Worm (Caenorhabditis elegans) whole organism, young adult: ENCODE measurements around the gene lgc-55.

Source experiments
- B0019.2 ChIP-seq: fragments of 200-800 bp; sonication (Bioruptor generic); conservative IDR thresholded peaks from 2 replicates; pipeline ENCODE4 v1.3.6; 2022; ENCODE audit warnings: missing genetic modification reagents, missing genetic modification characterization, missing compliant biosample characterization
- F10E7.11 ChIP-seq: sonication (generic microtip); optimal IDR thresholded peaks from 2 replicates; lab custom pipeline; 2017; ENCODE audit warnings: mild to moderate bottlenecking, missing genetic modification characterization, moderate library complexity, missing compliant biosample characterization
- F57C9.4 ChIP-seq: sonication (generic microtip); optimal IDR thresholded peaks from 2 replicates; lab custom pipeline; 2017; ENCODE audit warnings: mild to moderate bottlenecking, missing genetic modification characterization, missing compliant biosample characterization
- Y53F4B.3 ChIP-seq: fragments of 200-800 bp; sonication (Bioruptor generic); IDR thresholded peaks from 2 replicates; pipeline ENCODE4 v1.3.6; 2022; ENCODE audit warnings: missing genetic modification reagents, missing genetic modification characterization, missing compliant biosample characterization
- Y56A3A.18 ChIP-seq: fragments of 200-800 bp; sonication (Bioruptor generic); IDR thresholded peaks from 2 replicates; pipeline ENCODE4 v1.3.6; 2022; ENCODE audit warnings: missing genetic modification reagents, missing genetic modification characterization, missing compliant biosample characterization
- atf-7 ChIP-seq: sonication (generic microtip); optimal IDR thresholded peaks from 2 replicates; lab custom pipeline; 2017; ENCODE audit warnings: mild to moderate bottlenecking, missing genetic modification characterization, missing compliant biosample characterization
- athp-1 ChIP-seq: sonication (generic microtip); optimal IDR thresholded peaks from 2 replicates; lab custom pipeline; 2017; ENCODE audit warnings: mild to moderate bottlenecking, missing genetic modification characterization, missing compliant biosample characterization
- attf-6 ChIP-seq: fragments of 200-800 bp; sonication (Bioruptor generic); IDR thresholded peaks from 2 replicates; pipeline ENCODE4 v1.3.6; 2022; ENCODE audit warnings: missing genetic modification reagents, missing genetic modification characterization, missing compliant biosample characterization
- ceh-79 ChIP-seq: sonication (generic microtip); optimal IDR thresholded peaks from 2 replicates; lab custom pipeline; 2017; ENCODE audit warnings: mild to moderate bottlenecking, missing genetic modification characterization, missing compliant biosample characterization
- dpff-1 ChIP-seq: sonication (generic microtip); optimal IDR thresholded peaks from 2 replicates; lab custom pipeline; 2017; ENCODE audit warnings: mild to moderate bottlenecking, missing genetic modification characterization, missing compliant biosample characterization
- egl-44 ChIP-seq: fragments of 200-800 bp; sonication (Bioruptor generic); IDR thresholded peaks from 2 replicates; pipeline ENCODE4 v1.3.6; 2022; ENCODE audit warnings: missing genetic modification reagents, missing genetic modification characterization, missing compliant biosample characterization
- egrh-3 ChIP-seq: fragments of 200-800 bp; sonication (Bioruptor generic); IDR thresholded peaks from 2 replicates; pipeline ENCODE4 v1.3.6; 2022; ENCODE audit warnings: missing genetic modification reagents, missing genetic modification characterization, missing compliant biosample characterization
- lin-40 ChIP-seq: sonication (generic microtip); optimal IDR thresholded peaks from 2 replicates; lab custom pipeline; 2016; ENCODE audit warnings: missing genetic modification characterization, mild to moderate bottlenecking, missing compliant biosample characterization, missing genotype, missing genetic modification reagents
- lir-1 ChIP-seq: fragments of 200-800 bp; sonication (Bioruptor generic); conservative IDR thresholded peaks from 2 replicates; pipeline ENCODE4 v1.3.6; 2022; ENCODE audit warnings: missing genetic modification reagents, missing genetic modification characterization, missing compliant biosample characterization
- mcd-1 ChIP-seq: fragments of 200-800 bp; sonication (Bioruptor generic); IDR thresholded peaks from 2 replicates; pipeline ENCODE4 v1.3.6; 2022; ENCODE audit warnings: missing genetic modification reagents, missing genetic modification characterization, missing compliant biosample characterization
- mes-4 ChIP-seq: sonication (generic microtip); optimal IDR thresholded peaks from 2 replicates; lab custom pipeline; 2016; ENCODE audit warnings: missing genotype, missing genetic modification characterization, missing compliant biosample characterization
- nfya-1 ChIP-seq: sonication (generic microtip); optimal IDR thresholded peaks from 2 replicates; lab custom pipeline; 2017; ENCODE audit warnings: antibody characterized with exemption, missing compliant biosample characterization, missing genetic modification characterization, borderline replicate concordance; ENCODE audit not compliant: insufficient read depth
- nhr-120 ChIP-seq: fragments of 200-800 bp; sonication (Bioruptor generic); IDR thresholded peaks from 2 replicates; pipeline ENCODE4 v1.3.6; 2022; ENCODE audit warnings: missing genetic modification characterization, missing compliant biosample characterization
- nhr-27 ChIP-seq: fragments of 200-800 bp; sonication (Bioruptor generic); optimal IDR thresholded peaks from 2 replicates; lab custom pipeline; 2018; ENCODE audit warnings: mild to moderate bottlenecking, missing genetic modification characterization, moderate library complexity, missing compliant biosample characterization
- nhr-80 ChIP-seq: sonication (generic microtip); optimal IDR thresholded peaks from 2 replicates; lab custom pipeline; 2016; ENCODE audit warnings: missing genetic modification characterization, missing compliant biosample characterization
- repo-1 ChIP-seq: sonication (generic microtip); optimal IDR thresholded peaks from 2 replicates; lab custom pipeline; 2017; ENCODE audit warnings: mild to moderate bottlenecking, missing genetic modification characterization, missing compliant biosample characterization
- snpc-4 ChIP-seq, 5 experiments: fragments of 150-350 bp in 1 of 5; sonication (generic microtip) in 4 of 5; optimal IDR thresholded peaks; 2 replicates each; lab custom pipeline; 2014 to 2018; ENCODE audit warnings: missing genetic modification characterization in 5 of 5, missing biosample characterization in 3 of 5, antibody characterized with exemption in 2 of 5, mild to moderate bottlenecking in 2 of 5, missing compliant biosample characterization in 2 of 5, missing genotype in 2 of 5, moderate library complexity in 2 of 5, missing genetic modification reagents in 1 of 5
- somi-1 ChIP-seq: fragments of 200-800 bp; sonication (Bioruptor generic); optimal IDR thresholded peaks from 2 replicates; lab custom pipeline; 2018; ENCODE audit warnings: mild to moderate bottlenecking, missing genetic modification characterization, missing compliant biosample characterization
- unc-62 ChIP-seq: fragments of 150-350 bp; optimal IDR thresholded peaks from 2 replicates; lab custom pipeline; 2014; ENCODE audit warnings: missing biosample characterization, missing genetic modification reagents, missing genetic modification characterization
- zim-3 ChIP-seq: sonication (generic microtip); optimal IDR thresholded peaks from 2 replicates; lab custom pipeline; 2017; ENCODE audit warnings: mild to moderate bottlenecking, missing genetic modification characterization, moderate library complexity, missing compliant biosample characterization
- ztf-22 ChIP-seq: fragments of 200-800 bp; sonication (Bioruptor generic); optimal IDR thresholded peaks from 2 replicates; lab custom pipeline; 2018; ENCODE audit warnings: mild to moderate bottlenecking, missing genetic modification characterization, moderate library complexity, missing compliant biosample characterization

The lgc-55 gene

DNA sequence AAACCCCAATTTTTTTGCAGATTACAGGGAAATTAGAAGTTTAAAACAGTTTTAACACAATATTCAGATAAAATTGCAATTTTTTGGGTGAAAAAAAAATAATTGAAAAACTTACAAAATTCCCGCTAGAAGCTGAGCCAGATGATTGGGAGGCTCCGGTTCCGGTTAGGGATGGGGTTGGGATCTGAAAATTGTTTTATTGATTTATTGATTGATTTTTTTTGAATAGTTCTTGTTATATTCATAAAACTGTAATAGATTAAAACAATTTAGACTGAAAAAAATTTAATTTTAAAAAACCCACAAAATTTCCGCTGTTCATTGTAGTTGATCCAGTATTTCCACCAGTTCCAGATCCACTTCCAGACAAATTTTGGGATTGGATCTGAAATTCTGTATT is 36.5 kb downstream of the lgc-55 start:
- no peak for TF ChIP-seq nhr-120 (GFP tag; lab: Robert Waterston, UW)

DNA sequence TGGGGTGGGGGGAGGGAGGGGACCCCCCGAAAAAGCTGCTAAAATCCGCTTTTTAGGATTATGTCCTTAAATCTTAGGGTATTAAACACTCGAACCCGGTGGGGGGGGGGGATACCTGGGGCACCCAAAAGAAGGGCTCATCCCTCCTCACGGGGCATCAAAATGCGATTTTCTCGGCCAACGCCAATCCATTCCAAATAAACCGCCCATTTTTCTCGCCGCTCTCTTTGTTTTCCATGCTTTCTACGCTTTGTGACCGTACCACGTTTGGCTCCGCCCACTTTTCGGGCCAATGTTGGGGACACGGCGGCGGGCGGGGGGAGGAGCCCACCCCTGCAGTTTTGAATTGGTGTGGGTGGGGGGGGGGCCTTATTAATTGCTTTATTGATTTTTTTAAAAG is 38.7 kb downstream of the lgc-55 start:
- TF ChIP-seq egrh-3 (GFP tag; lab: Robert Waterston, UW) (peak; percentile 37; the same call in 1 of the 2 replicates), snpc-4 (GFP tag; optimal IDR thresholded peaks at IDR 0.05; lab: Kevin White, UChicago) (no peak), snpc-4 (tag; optimal IDR thresholded peaks at IDR 0.05; lab: Kevin White, UChicago) (no peak)

DNA sequence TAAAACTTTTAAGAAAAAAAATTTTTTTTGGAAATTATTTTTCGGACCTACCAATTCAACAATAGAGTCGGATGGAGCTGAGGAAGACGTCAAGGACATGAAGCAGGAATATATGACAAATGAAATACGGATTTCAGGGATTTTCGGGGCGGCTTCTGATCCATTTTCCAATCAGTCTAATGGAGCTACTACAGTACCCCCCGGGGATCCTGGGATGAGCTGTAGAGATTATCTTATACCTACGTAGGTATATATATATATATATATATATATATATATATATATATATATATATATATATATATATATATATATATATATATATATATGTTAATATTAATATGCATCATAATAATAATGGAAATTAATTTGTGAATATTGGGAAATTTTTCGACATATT is 41.2 kb downstream of the lgc-55 start, which contains the start of gene ttx-1:
Gene ttx-1, minus strand, starts transcription at position 101 of the 400 bp plus-strand sequence.
- TF ChIP-seq Y53F4B.3 (GFP tag; lab: Robert Waterston, UW) (no peak), athp-1 (tag; lab: Kevin White, UChicago) (no peak), nhr-120 (GFP tag; lab: Robert Waterston, UW) (no peak), ceh-79 (no peak), egl-44 (GFP tag; lab: Robert Waterston, UW) (no peak), nfya-1 (no peak), unc-62 (GFP tag; lab: Kevin White, UChicago) (no peak), F57C9.4 (tag; lab: Kevin White, UChicago) (no peak), zim-3 (tag; lab: Kevin White, UChicago) (no peak), Y56A3A.18 (GFP tag; lab: Robert Waterston, UW) (no peak), ztf-22 (no peak)

DNA sequence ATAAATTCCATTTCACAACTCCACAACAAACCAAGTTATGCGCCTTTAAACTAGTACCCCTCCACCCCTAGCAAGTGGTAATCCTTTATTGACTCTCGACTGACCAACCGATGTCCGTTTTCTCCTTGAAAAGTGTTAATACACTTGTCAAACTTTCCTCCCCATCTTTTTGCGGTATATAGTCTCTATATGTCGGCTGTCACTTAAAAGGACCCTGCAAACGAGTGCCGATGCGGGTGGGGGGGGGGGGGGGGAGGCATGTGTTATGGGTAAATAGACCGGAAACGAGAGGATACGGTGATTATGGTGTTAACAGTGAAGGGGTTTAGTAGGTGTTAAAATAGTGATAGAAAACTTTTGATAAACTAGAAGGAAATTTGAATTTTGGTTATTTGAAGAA is 42.2 kb downstream of the lgc-55 start:
- TF ChIP-seq mes-4 (tag; lab: Kevin White, UChicago) (no peak), repo-1 (tag; lab: Kevin White, UChicago) (no peak), attf-6 (GFP tag; lab: Robert Waterston, UW) (no peak), ceh-79 (no peak), nhr-27 (tag; lab: Kevin White, UChicago) (no peak)

DNA sequence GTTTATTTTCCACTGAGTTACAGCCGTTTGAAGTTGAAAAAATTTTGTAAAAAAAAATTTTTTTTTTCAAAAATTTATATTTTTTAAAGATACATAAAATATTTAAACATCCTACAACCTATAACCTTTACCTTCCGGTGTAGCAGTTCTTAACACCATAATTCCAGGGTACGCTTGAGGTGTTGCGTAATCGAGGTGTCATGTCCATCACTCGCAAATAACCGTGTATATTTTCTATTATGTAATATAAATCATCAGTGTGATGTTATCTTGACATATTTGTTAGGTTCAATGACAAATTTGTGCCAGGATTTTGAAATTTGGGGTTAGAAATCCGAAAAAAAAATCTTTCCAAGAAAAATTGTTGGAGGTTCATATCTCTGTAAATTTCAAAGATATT is 44.2 kb downstream of the lgc-55 start:
- TF ChIP-seq lin-40 (tag; lab: Kevin White, UChicago) (no peak), somi-1 (GFP tag; lab: Kevin White, UChicago) (no peak), lir-1 (GFP tag; lab: Robert Waterston, UW) (no peak), atf-7 (tag; lab: Kevin White, UChicago) (no peak)

DNA sequence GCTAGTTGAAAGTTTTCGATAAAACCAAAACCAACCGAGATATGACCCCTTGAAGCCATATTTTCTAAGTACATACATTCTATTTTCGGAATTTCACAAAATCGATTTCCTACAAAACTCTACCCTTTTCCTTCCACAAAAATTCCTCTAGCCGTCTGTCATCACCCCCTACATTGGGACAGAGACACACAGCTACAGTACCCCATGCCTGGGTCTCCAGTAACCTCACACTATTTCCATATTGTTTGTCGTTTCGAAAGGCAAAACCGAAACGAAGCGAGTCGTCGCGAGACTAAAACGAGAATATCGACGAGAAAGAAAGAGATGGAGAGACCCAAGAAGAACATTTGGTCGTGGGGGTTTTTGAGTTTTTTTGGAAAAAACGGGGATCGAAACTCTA is 45.5 kb downstream of the lgc-55 start:
- TF ChIP-seq B0019.2 (GFP tag; lab: Robert Waterston, UW) (no peak), dpff-1 (no peak), mcd-1 (GFP tag; lab: Robert Waterston, UW) (no peak)

DNA sequence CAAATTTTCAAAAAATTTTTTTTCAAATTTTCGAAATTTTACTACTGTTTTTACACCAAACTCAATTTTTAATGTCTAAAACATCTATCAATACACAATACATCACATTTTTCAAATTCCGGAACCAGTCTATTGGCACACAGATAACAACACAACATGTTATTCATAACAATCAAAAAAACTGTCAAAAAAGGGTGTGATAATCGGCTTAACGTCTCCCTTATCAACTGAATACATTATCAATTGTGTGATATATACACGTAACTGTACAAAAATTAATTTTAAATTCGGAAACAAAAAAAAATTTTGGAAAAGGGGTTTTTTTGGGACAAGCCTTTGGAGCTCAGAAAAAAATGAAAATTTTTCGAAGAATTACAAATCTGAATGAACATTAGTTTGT is 51.5 kb downstream of the lgc-55 start:
- TF ChIP-seq unc-62 (GFP tag; lab: Kevin White, UChicago) (peak; percentile 73), F10E7.11 (tag; lab: Kevin White, UChicago) (no peak), nhr-80 (tag; lab: Kevin White, UChicago) (peak; percentile 24)
